Worm (Caenorhabditis elegans) whole organism, L4 larva: ENCODE results near the gene tpp-2.

ENCODE experiments used
- F49E8.2 ChIP-seq: sonication (generic microtip); optimal IDR thresholded peaks from 2 replicates; lab custom pipeline; 2016; ENCODE audit warnings: missing compliant biosample characterization, mild to moderate bottlenecking, missing genetic modification characterization, borderline replicate concordance
- dpl-1 ChIP-seq: fragments of 150-350 bp; optimal IDR thresholded peaks from 2 replicates; lab custom pipeline; 2014; ENCODE audit warnings: missing biosample characterization, missing genetic modification reagents, missing genetic modification characterization
- egl-27 ChIP-seq: sonication (generic microtip); optimal IDR thresholded peaks from 3 replicates; lab custom pipeline; 2017; ENCODE audit warnings: missing biosample characterization, missing genetic modification reagents, missing genetic modification characterization
- fos-1 ChIP-seq: fragments of 150-350 bp; optimal IDR thresholded peaks from 2 replicates; lab custom pipeline; 2014; ENCODE audit warnings: missing biosample characterization, missing genetic modification characterization
- hif-1 ChIP-seq, 2 experiments: sonication (generic microtip); optimal IDR thresholded peaks; 2 replicates each; lab custom pipeline; 2016 to 2017; ENCODE audit warnings: missing compliant biosample characterization in 2 of 2, missing genetic modification characterization in 2 of 2, missing genetic modification reagents in 2 of 2, missing genotype in 2 of 2, mild to moderate bottlenecking in 1 of 2
- lin-39 ChIP-seq: fragments of 150-350 bp; optimal IDR thresholded peaks from 2 replicates; lab custom pipeline; 2014; ENCODE audit warnings: missing biosample characterization, missing genetic modification reagents, missing genetic modification characterization
- madf-9 ChIP-seq: fragments of 200-800 bp; sonication (Bioruptor generic); conservative IDR thresholded peaks from 2 replicates; pipeline ENCODE4 v1.3.6; 2022; ENCODE audit warnings: missing genetic modification reagents, missing genetic modification characterization, missing compliant biosample characterization
- mxl-2 ChIP-seq: fragments of 200-800 bp; sonication (Bioruptor generic); conservative IDR thresholded peaks from 2 replicates; pipeline ENCODE4 v1.3.6; 2022; ENCODE audit warnings: missing genetic modification reagents, missing genetic modification characterization, missing compliant biosample characterization
- nhr-10 ChIP-seq: fragments of 150-350 bp; optimal IDR thresholded peaks from 2 replicates; lab custom pipeline; 2014; ENCODE audit warnings: missing biosample characterization, missing genetic modification characterization
- skn-1 ChIP-seq: fragments of 150-350 bp; optimal IDR thresholded peaks from 2 replicates; lab custom pipeline; 2014; ENCODE audit warnings: missing biosample characterization, missing genetic modification characterization
- snpc-4 ChIP-seq: fragments of 150-350 bp; optimal IDR thresholded peaks from 2 replicates; lab custom pipeline; 2014; ENCODE audit warnings: missing biosample characterization, missing genetic modification characterization
- unc-62 ChIP-seq, 3 experiments: fragments of 150-350 bp in 1 of 3; sonication (generic microtip); optimal IDR thresholded peaks in 2 of 3; peaks in 1 of 3; 1 replicate in 1 of 3; 2 replicates in 2 of 3; lab custom pipeline; 2014 to 2017; ENCODE audit warnings: missing biosample characterization in 3 of 3, missing genetic modification characterization in 3 of 3, missing genetic modification reagents in 3 of 3, missing genotype in 1 of 3
- ztf-11 ChIP-seq: fragments of 150-350 bp; optimal IDR thresholded peaks from 2 replicates; lab custom pipeline; 2014; ENCODE audit warnings: missing biosample characterization, missing genetic modification characterization

- TF ChIP-seq mxl-2 (GFP tag; lab: Robert Waterston, UW) (no peak), egl-27 (tag; lab: Kevin White, UChicago) (no peak), unc-62 (GFP tag; optimal IDR thresholded peaks at IDR 0.05 in 1 of 2; lab: Kevin White, UChicago) (peak in 1 of 2 experiments; percentile 93), unc-62 (tag; optimal IDR thresholded peaks at IDR 0.05; lab: Kevin White, UChicago) (no peak), snpc-4 (tag; lab: Kevin White, UChicago) (no peak), dpl-1 (no peak), nhr-10 (tag; lab: Kevin White, UChicago) (no peak), madf-9 (GFP tag; lab: Robert Waterston, UW) (no peak), hif-1 (tag; optimal IDR thresholded peaks at IDR 0.05; lab: Kevin White, UChicago) (no peak), fos-1 (no peak), F49E8.2 (no peak), skn-1 (tag; lab: Kevin White, UChicago) (no peak), lin-39 (tag; lab: Kevin White, UChicago) (no peak), ztf-11 (no peak)
These were observed 49.7 kb upstream of the tpp-2 start for ce11 chrII:6147131-6147530.
